Fruit fly (Drosophila melanogaster) whole organism, pupa: ENCODE data around the gene Tango5.
A peak's percentile ranks its signal among the peaks of the same experiment; 100 is the strongest.

Source experiments
- CG17806 ChIP-seq: fragments of 200-800 bp; sonication (Bioruptor generic); optimal IDR thresholded peaks from 2 replicates; lab custom pipeline; 2018; ENCODE audit warnings: missing biosample characterization, mild to moderate bottlenecking, missing genetic modification characterization, moderate library complexity
- CG34367 ChIP-seq: fragments of 200-800 bp; sonication (Bioruptor generic); optimal IDR thresholded peaks from 2 replicates; lab custom pipeline; 2018; ENCODE audit warnings: missing biosample characterization, mild to moderate bottlenecking, missing genetic modification characterization
- CG4496 ChIP-seq: fragments of 200-800 bp; sonication (Bioruptor generic); IDR thresholded peaks from 3 replicates; pipeline ENCODE4 v1.3.6; 2022; ENCODE audit warnings: missing biosample characterization, missing genetic modification characterization
- CG8301 ChIP-seq: fragments of 200-800 bp; sonication (Bioruptor generic); optimal IDR thresholded peaks from 2 replicates; lab custom pipeline; 2018; ENCODE audit warnings: missing biosample characterization, mild to moderate bottlenecking, missing genetic modification characterization
- Pif1B ChIP-seq: fragments of 200-800 bp; sonication (Bioruptor generic); optimal IDR thresholded peaks from 3 replicates; lab custom pipeline; 2016; ENCODE audit warnings: missing biosample characterization, missing genetic modification characterization
- rn ChIP-seq: fragments of 200-800 bp; sonication (Bioruptor generic); IDR thresholded peaks from 2 replicates; pipeline ENCODE4 v1.3.6; 2022; ENCODE audit warnings: missing biosample characterization, missing genetic modification characterization

DNA sequence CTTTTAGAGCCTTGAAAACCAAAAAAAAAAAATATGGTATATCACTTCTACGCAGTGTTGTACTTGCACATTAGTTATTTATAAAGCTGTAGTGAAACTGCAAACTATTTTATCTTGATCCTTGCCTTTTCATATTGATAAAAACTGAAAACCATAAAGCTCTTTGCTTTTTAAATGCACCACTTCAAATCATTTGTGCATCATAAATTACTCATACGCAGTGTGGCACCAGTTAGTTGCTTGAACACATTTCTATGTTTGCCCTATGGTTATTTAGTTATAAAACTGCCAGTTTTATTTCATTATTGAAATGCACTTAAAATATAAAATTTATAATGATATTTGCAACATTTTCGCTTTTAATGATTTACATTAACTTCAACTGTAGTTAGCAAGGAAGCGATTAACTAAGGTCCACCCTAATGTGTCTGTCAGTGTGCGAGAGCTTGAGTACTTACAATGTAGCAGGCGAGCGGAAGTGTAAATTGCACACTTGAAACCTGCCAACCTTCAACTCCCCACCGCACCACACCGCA is 8.1 kb downstream of the Tango5 start:
- TF ChIP-seq Pif1B: no peak
- peak; percentile 4 for TF ChIP-seq CG8301 (tag; lab: Kevin White, UChicago)
- no peak for TF ChIP-seq rn (GFP tag; lab: Robert Waterston, UW)
- no peak for TF ChIP-seq CG34367 (tag; lab: Kevin White, UChicago)
- TF ChIP-seq CG4496: no peak
- TF ChIP-seq CG17806 (tag; lab: Kevin White, UChicago): peak; percentile 18
